Worm (Caenorhabditis elegans) whole organism, L2 larva: ENCODE data around the gene C05G5.1.

Experiments used
- C34F6.9 ChIP-seq: fragments of 150-350 bp; optimal IDR thresholded peaks from 2 replicates; lab custom pipeline; 2014; ENCODE audit warnings: missing biosample characterization, missing genetic modification characterization
- F13H6.1 ChIP-seq: sonication (generic microtip); optimal IDR thresholded peaks from 2 replicates; lab custom pipeline; 2016; ENCODE audit warnings: missing genetic modification characterization, missing compliant biosample characterization
- R02D3.7 ChIP-seq: fragments of 150-350 bp; optimal IDR thresholded peaks from 2 replicates; lab custom pipeline; 2014; ENCODE audit warnings: missing biosample characterization, missing genetic modification characterization
- Y55F3AM.14 ChIP-seq: fragments of 200-800 bp; sonication (Bioruptor generic); optimal IDR thresholded peaks from 2 replicates; lab custom pipeline; 2018; ENCODE audit warnings: mild to moderate bottlenecking, missing genetic modification characterization, missing compliant biosample characterization
- ZK546.5 ChIP-seq: sonication (generic microtip); optimal IDR thresholded peaks from 2 replicates; lab custom pipeline; 2017; ENCODE audit warnings: missing biosample characterization, missing genetic modification characterization
- alr-1 ChIP-seq: fragments of 150-350 bp; optimal IDR thresholded peaks from 2 replicates; lab custom pipeline; 2014; ENCODE audit warnings: missing biosample characterization, missing genetic modification characterization
- aly-2 ChIP-seq: fragments of 150-350 bp; optimal IDR thresholded peaks from 2 replicates; lab custom pipeline; 2014; ENCODE audit warnings: missing biosample characterization, missing genetic modification characterization
- ama-1 ChIP-seq: fragments of 150-350 bp; optimal IDR thresholded peaks from 2 replicates; lab custom pipeline; 2018; ENCODE audit warnings: inconsistent platforms
- blmp-1 ChIP-seq: sonication (generic microtip); optimal IDR thresholded peaks from 2 replicates; lab custom pipeline; 2017; ENCODE audit warnings: missing genetic modification characterization, mild to moderate bottlenecking, missing compliant biosample characterization, antibody characterized with exemption, moderate library complexity; ENCODE audit not compliant: insufficient read depth
- ceh-16 ChIP-seq: fragments of 150-350 bp; optimal IDR thresholded peaks from 2 replicates; lab custom pipeline; 2014; ENCODE audit warnings: missing biosample characterization, missing genetic modification characterization
- ceh-82 ChIP-seq: fragments of 150-350 bp; optimal IDR thresholded peaks from 2 replicates; lab custom pipeline; 2014; ENCODE audit warnings: missing biosample characterization, missing genetic modification characterization
- crh-2 ChIP-seq: sonication (generic microtip); optimal IDR thresholded peaks from 2 replicates; lab custom pipeline; 2017; ENCODE audit warnings: missing biosample characterization, missing genetic modification characterization
- dmd-4 ChIP-seq: sonication (generic microtip); optimal IDR thresholded peaks from 2 replicates; lab custom pipeline; 2017; ENCODE audit warnings: missing biosample characterization, missing genetic modification characterization
- egl-27 ChIP-seq: sonication (generic microtip); optimal IDR thresholded peaks from 3 replicates; lab custom pipeline; 2017; ENCODE audit warnings: missing biosample characterization, missing genetic modification reagents, missing genetic modification characterization
- elt-3 ChIP-seq: sonication (generic microtip); optimal IDR thresholded peaks from 2 replicates; lab custom pipeline; 2017; ENCODE audit warnings: missing biosample characterization, missing genetic modification characterization
- fos-1 ChIP-seq: fragments of 150-350 bp; optimal IDR thresholded peaks from 2 replicates; lab custom pipeline; 2014; ENCODE audit warnings: missing biosample characterization, missing genetic modification characterization
- gmeb-1 ChIP-seq: fragments of 150-350 bp; optimal IDR thresholded peaks from 2 replicates; lab custom pipeline; 2014; ENCODE audit warnings: missing biosample characterization, missing genetic modification characterization
- lin-11 ChIP-seq: fragments of 150-350 bp; sonication (generic microtip); optimal IDR thresholded peaks from 2 replicates; lab custom pipeline; 2014; ENCODE audit warnings: missing biosample characterization, missing genetic modification characterization, inconsistent platforms, mixed read lengths
- lin-13 ChIP-seq: fragments of 150-350 bp; optimal IDR thresholded peaks from 2 replicates; lab custom pipeline; 2014; ENCODE audit warnings: missing biosample characterization, missing genetic modification reagents, missing genetic modification characterization
- lin-39 ChIP-seq: fragments of 150-350 bp; optimal IDR thresholded peaks from 2 replicates; lab custom pipeline; 2014; ENCODE audit warnings: missing biosample characterization, missing genetic modification reagents, missing genetic modification characterization
- lsy-2 ChIP-seq, 2 experiments: fragments of 150-350 bp in 1 of 2; sonication (generic microtip) in 1 of 2; optimal IDR thresholded peaks; 2 replicates each; lab custom pipeline; 2014 to 2017; ENCODE audit warnings: missing biosample characterization in 2 of 2, missing genetic modification characterization in 2 of 2
- mab-5 ChIP-seq: fragments of 150-350 bp; optimal IDR thresholded peaks from 2 replicates; lab custom pipeline; 2014; ENCODE audit warnings: missing biosample characterization, missing genetic modification characterization
- mbf-1 ChIP-seq: sonication (generic microtip); optimal IDR thresholded peaks from 2 replicates; lab custom pipeline; 2017; ENCODE audit warnings: missing biosample characterization, missing genetic modification characterization
- nhr-10 ChIP-seq: sonication (generic microtip); optimal IDR thresholded peaks from 2 replicates; lab custom pipeline; 2017; ENCODE audit warnings: missing biosample characterization, missing genetic modification characterization
- nhr-12 ChIP-seq: fragments of 150-350 bp; optimal IDR thresholded peaks from 2 replicates; lab custom pipeline; 2014; ENCODE audit warnings: missing biosample characterization, missing genetic modification characterization
- nhr-129 ChIP-seq: fragments of 150-350 bp; optimal IDR thresholded peaks from 2 replicates; lab custom pipeline; 2014; ENCODE audit warnings: missing biosample characterization, missing genetic modification characterization
- nhr-21 ChIP-seq: fragments of 150-350 bp; optimal IDR thresholded peaks from 2 replicates; lab custom pipeline; 2014; ENCODE audit warnings: missing biosample characterization, missing genetic modification characterization
- nhr-237 ChIP-seq: fragments of 150-350 bp; optimal IDR thresholded peaks from 2 replicates; lab custom pipeline; 2014; ENCODE audit warnings: missing biosample characterization, missing genetic modification characterization
- nhr-25 ChIP-seq: fragments of 150-350 bp; sonication (generic microtip); optimal IDR thresholded peaks from 3 replicates; lab custom pipeline; 2014; ENCODE audit warnings: missing biosample characterization, missing genetic modification characterization
- nhr-77 ChIP-seq: fragments of 150-350 bp; optimal IDR thresholded peaks from 2 replicates; lab custom pipeline; 2014; ENCODE audit warnings: missing biosample characterization, missing genetic modification characterization
- skn-1 ChIP-seq: sonication (generic microtip); optimal IDR thresholded peaks from 2 replicates; lab custom pipeline; 2017; ENCODE audit warnings: missing biosample characterization, missing genetic modification characterization
- sma-9 ChIP-seq, 2 experiments: fragments of 150-350 bp in 1 of 2; sonication (generic microtip) in 1 of 2; optimal IDR thresholded peaks; 2 replicates each; lab custom pipeline; 2014 to 2016; ENCODE audit warnings: missing genetic modification characterization in 2 of 2, mild to moderate bottlenecking in 1 of 2, missing biosample characterization in 1 of 2, missing compliant biosample characterization in 1 of 2, missing genetic modification reagents in 1 of 2, moderate library complexity in 1 of 2
- snpc-4 ChIP-seq: fragments of 150-350 bp; optimal IDR thresholded peaks from 2 replicates; lab custom pipeline; 2014; ENCODE audit warnings: missing biosample characterization, missing genetic modification characterization
- ztf-1 ChIP-seq: fragments of 200-800 bp; sonication (Bioruptor generic); conservative IDR thresholded peaks from 2 replicates; pipeline ENCODE4 v1.3.6; 2022; ENCODE audit warnings: missing genetic modification characterization, missing compliant biosample characterization
- ztf-11 ChIP-seq: sonication (generic microtip); optimal IDR thresholded peaks from 2 replicates; lab custom pipeline; 2017; ENCODE audit warnings: missing biosample characterization, missing genetic modification characterization

C05G5.1 gene

DNA sequence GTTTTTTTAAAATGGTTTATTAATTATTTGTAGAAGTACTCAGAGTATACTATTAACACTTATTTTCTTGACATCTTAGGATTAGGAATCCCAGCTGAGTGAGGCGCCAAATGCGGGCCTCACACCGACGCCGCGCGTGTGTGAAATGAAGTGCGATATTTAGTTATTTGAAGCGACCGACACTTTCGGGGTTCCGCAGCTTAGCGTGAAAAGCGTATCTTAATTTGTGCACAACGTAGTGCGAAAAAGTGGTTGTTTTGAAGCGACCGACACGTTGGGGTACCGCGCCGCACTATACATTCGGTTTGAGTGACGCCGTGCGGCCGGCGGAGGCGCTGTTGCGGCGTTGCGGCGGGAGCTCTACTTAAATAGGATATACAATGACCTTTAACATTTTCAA, 35.0 kb downstream of the C05G5.1 start:
- TF ChIP-seq snpc-4 (tag; lab: Kevin White, UChicago) (peak; percentile 31), mab-5 (tag; lab: Kevin White, UChicago) (no peak)

DNA sequence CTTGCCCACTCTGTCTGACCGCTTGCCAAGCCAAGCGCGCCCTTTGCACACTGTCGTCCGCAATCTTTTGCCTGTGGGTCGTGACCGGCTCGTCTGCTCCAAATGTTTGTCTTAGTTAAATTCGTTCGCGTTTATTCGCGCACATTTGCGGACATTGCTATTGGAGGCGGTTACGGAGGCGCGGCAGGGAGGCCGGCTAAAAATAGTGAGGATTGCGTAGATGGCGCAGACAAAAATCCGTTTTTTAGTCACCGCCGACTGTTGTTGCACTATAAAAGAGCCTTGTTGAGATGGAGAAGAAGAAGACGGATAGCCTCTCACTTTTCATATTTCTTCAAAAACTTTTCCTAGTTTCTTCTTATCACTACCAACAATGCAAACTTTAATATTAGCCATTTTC, 38.4 kb downstream of the C05G5.1 start, which contains the start of gene F40E10.5:
Gene F40E10.5 (plus strand): TSS at position 301 of the 400 bp plus-strand sequence.
- TF ChIP-seq snpc-4 (tag; lab: Kevin White, UChicago): no peak
- TF ChIP-seq F13H6.1 (tag; lab: Kevin White, UChicago): no peak
- TF ChIP-seq nhr-77: no peak
- TF ChIP-seq skn-1 (tag; lab: Kevin White, UChicago): no peak
- TF ChIP-seq C34F6.9 (tag; lab: Kevin White, UChicago): no peak
- no peak for TF ChIP-seq ceh-16
- no peak for TF ChIP-seq dmd-4 (tag; lab: Kevin White, UChicago)
- no peak for TF ChIP-seq lin-13
- no peak for TF ChIP-seq nhr-25 (tag; lab: Kevin White, UChicago)
- TF ChIP-seq Y55F3AM.14: no peak
- TF ChIP-seq aly-2 (tag; lab: Kevin White, UChicago): no peak
- no peak for TF ChIP-seq ceh-82 (tag; lab: Kevin White, UChicago)
- TF ChIP-seq sma-9 (GFP tag; optimal IDR thresholded peaks at IDR 0.05; lab: Kevin White, UChicago): no peak
- no peak for TF ChIP-seq sma-9 (tag; optimal IDR thresholded peaks at IDR 0.05; lab: Kevin White, UChicago)
- no peak for TF ChIP-seq elt-3
- no peak for TF ChIP-seq crh-2
- no peak for TF ChIP-seq ZK546.5 (tag; lab: Kevin White, UChicago)
- no peak for TF ChIP-seq nhr-129
- TF ChIP-seq gmeb-1 (tag; lab: Kevin White, UChicago): no peak
- TF ChIP-seq ztf-11 (tag; lab: Kevin White, UChicago): no peak
- no peak for TF ChIP-seq lsy-2 (tag; optimal IDR thresholded peaks at IDR 0.05; lab: Kevin White, UChicago)
- TF ChIP-seq, all 48 proteins: peak for 0

DNA sequence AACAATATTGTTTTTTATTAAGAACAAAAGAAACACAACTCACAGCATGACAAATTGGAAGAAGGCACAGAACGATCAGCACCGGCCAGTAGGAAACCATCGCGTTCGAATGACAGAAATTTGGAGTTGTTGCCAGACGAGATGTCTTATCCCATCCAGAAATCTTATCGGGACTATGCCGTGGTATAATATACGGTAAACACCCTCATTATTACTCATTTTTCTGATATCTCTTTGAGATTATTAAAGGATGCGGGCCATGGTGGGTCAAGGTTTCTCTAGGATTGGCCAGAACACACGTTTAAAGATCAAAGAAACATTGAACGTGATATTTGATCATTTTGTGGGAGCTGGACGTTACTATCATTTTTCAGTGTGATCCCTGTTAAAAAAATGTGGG, 40.1 kb downstream of the C05G5.1 start, which contains the start of gene hch-1:
Gene hch-1 (minus strand): TSS at position 112 of the 400 bp plus-strand sequence.
- no peak for TF ChIP-seq ceh-16
- TF ChIP-seq snpc-4 (tag; lab: Kevin White, UChicago): no peak
- TF ChIP-seq elt-3: no peak
- no peak for TF ChIP-seq lin-13
- TF ChIP-seq ztf-1 (GFP tag; lab: Robert Waterston, UW): no peak
- no peak for TF ChIP-seq R02D3.7 (tag; lab: Kevin White, UChicago)
- no peak for TF ChIP-seq C34F6.9 (tag; lab: Kevin White, UChicago)
- TF ChIP-seq nhr-10 (tag; lab: Kevin White, UChicago): no peak
- no peak for TF ChIP-seq nhr-25 (tag; lab: Kevin White, UChicago)
- no peak for TF ChIP-seq nhr-12 (tag; lab: Kevin White, UChicago)
- TF ChIP-seq egl-27 (tag; lab: Kevin White, UChicago): no peak
- no peak for TF ChIP-seq sma-9 (GFP tag; optimal IDR thresholded peaks at IDR 0.05; lab: Kevin White, UChicago)
- TF ChIP-seq sma-9 (tag; optimal IDR thresholded peaks at IDR 0.05; lab: Kevin White, UChicago): no peak
- TF ChIP-seq skn-1 (tag; lab: Kevin White, UChicago): no peak
- no peak for TF ChIP-seq ama-1 (lab: Kevin White, UChicago)
- TF ChIP-seq nhr-77: no peak
- TF ChIP-seq mab-5 (tag; lab: Kevin White, UChicago): no peak
- TF ChIP-seq gmeb-1 (tag; lab: Kevin White, UChicago): no peak

DNA sequence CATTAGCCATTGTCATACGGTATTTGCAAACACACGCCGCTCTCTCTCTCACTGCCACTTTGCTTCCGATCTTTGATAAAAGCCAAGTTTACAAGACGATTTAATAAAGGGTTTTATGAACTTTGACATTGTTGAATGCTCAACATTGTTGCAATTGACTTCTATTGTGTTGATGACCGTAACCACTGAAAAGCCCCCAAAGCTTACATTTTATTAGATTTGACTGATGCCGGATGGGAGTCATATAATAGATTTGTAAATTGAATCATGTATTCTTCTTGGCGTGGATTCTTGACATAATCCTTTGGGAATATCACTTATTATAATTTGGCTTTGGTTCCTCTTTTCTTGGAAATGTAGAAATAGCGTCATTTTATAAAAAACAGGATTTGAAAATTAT, 44.0 kb downstream of the C05G5.1 start:
- TF ChIP-seq fos-1 (tag; lab: Kevin White, UChicago) (no peak), lin-11 (tag; lab: Kevin White, UChicago) (no peak), mab-5 (tag; lab: Kevin White, UChicago) (no peak), gmeb-1 (tag; lab: Kevin White, UChicago) (no peak), egl-27 (tag; lab: Kevin White, UChicago) (no peak), mbf-1 (tag; lab: Kevin White, UChicago) (no peak), sma-9 (GFP tag; optimal IDR thresholded peaks at IDR 0.05; lab: Kevin White, UChicago) (no peak), sma-9 (tag; optimal IDR thresholded peaks at IDR 0.05; lab: Kevin White, UChicago) (no peak), ztf-1 (GFP tag; lab: Robert Waterston, UW) (no peak), nhr-25 (tag; lab: Kevin White, UChicago) (no peak), C34F6.9 (tag; lab: Kevin White, UChicago) (no peak), nhr-21 (tag; lab: Kevin White, UChicago) (no peak), nhr-10 (tag; lab: Kevin White, UChicago) (no peak)

DNA sequence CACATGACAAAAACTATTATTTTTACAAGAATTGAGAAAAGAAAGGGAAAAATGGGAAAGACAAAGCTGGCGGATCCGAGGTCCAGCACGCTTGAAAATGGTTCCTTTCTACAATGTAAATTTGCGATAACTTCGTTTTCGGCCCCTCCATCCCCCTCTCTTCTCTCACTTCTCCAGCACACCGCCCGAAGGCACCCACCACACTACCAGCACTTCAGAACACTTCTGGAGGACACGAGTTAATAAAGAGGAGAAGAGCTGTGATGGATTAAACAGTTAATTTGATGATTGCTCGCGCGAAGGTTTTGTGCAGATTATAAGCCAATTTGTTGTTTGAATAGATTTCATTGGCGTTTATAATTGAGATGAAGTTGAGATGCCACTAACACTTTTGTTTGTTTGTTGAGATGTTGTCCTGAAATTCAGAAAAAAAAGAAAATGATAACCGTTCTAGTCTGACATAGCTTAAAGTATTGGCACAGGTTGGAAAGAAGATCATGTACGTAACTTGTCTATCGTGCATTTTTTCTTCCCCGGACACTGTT, 45.2 kb downstream of the C05G5.1 start:
- no peak for TF ChIP-seq lin-13
- no peak for TF ChIP-seq nhr-237 (tag; lab: Kevin White, UChicago)
- no peak for TF ChIP-seq nhr-77
- no peak for TF ChIP-seq skn-1 (tag; lab: Kevin White, UChicago)
- TF ChIP-seq ztf-1 (GFP tag; lab: Robert Waterston, UW): no peak
- no peak for TF ChIP-seq F13H6.1 (tag; lab: Kevin White, UChicago)
- no peak for TF ChIP-seq C34F6.9 (tag; lab: Kevin White, UChicago)
- no peak for TF ChIP-seq lin-39 (tag; lab: Kevin White, UChicago)
- no peak for TF ChIP-seq dmd-4 (tag; lab: Kevin White, UChicago)
- TF ChIP-seq blmp-1: no peak
- no peak for TF ChIP-seq nhr-12 (tag; lab: Kevin White, UChicago)
- TF ChIP-seq ceh-16: no peak
- no peak for TF ChIP-seq elt-3
- no peak for TF ChIP-seq alr-1
